Fruit fly (Drosophila melanogaster) Kc167 (cell line): ENCODE measurements around the gene Idgf4.

Experiments used
- Sin3A ChIP-seq: fragments of >200 bp; optimal IDR thresholded peaks from 2 replicates; lab custom pipeline; 2018; ENCODE audit warnings: missing external identifiers
- ttk ChIP-seq: sonication (Bioruptor generic); optimal IDR thresholded peaks from 2 replicates; lab custom pipeline; 2017; ENCODE audit warnings: missing external identifiers

dm6 chrX:9930882-9931281, at the start of gene Idgf4:
- TF ChIP-seq Sin3A (lab: Kevin White, UChicago), result no peak
- no peak for TF ChIP-seq ttk (lab: Kevin White, UChicago)
